Fruit fly (Drosophila melanogaster): ENCODE results near the gene CG31869.

dm6 chr2L:10748218-10748617 is 52.7 kb downstream of the CG31869 start:
- TF ChIP-seq kni (GFP tag; optimal IDR thresholded peaks at IDR 0.05) (no peak), CG7372 (GFP tag; IDR thresholded peaks at IDR 0.05) (no peak), CG17568 (GFP tag; optimal IDR thresholded peaks at IDR 0.05) (no peak), CG15601 (tag; optimal IDR thresholded peaks at IDR 0.05) (no peak), CG4707 (GFP tag; optimal IDR thresholded peaks at IDR 0.05) (no peak), ab (GFP tag; optimal IDR thresholded peaks at IDR 0.05) (no peak), CG6813 (GFP tag; optimal IDR thresholded peaks at IDR 0.05) (no peak), NFAT (GFP tag; IDR thresholded peaks at IDR 0.05) (no peak), CG3847 (GFP tag; IDR thresholded peaks at IDR 0.05) (no peak)
